Worm (Caenorhabditis elegans) whole organism, L3 larva: ENCODE measurements around the gene F18A12.2.

ENCODE experiments used
- R02D3.7 ChIP-seq: fragments of 150-350 bp; optimal IDR thresholded peaks from 2 replicates; lab custom pipeline; 2014; ENCODE audit warnings: missing biosample characterization, missing genetic modification characterization
- ZK546.5 ChIP-seq: sonication (generic microtip); optimal IDR thresholded peaks from 2 replicates; lab custom pipeline; 2017; ENCODE audit warnings: missing biosample characterization, missing genetic modification characterization
- aly-2 ChIP-seq: fragments of 150-350 bp; optimal IDR thresholded peaks from 2 replicates; lab custom pipeline; 2014; ENCODE audit warnings: missing biosample characterization, missing genetic modification characterization
- ama-1 ChIP-seq: fragments of 150-350 bp; optimal IDR thresholded peaks from 2 replicates; lab custom pipeline; 2018
- ceh-16 ChIP-seq: sonication (generic microtip); optimal IDR thresholded peaks from 2 replicates; lab custom pipeline; 2017; ENCODE audit warnings: missing biosample characterization, missing genetic modification characterization
- ceh-28 ChIP-seq: fragments of 150-350 bp; optimal IDR thresholded peaks from 2 replicates; lab custom pipeline; 2014; ENCODE audit warnings: missing biosample characterization, missing genetic modification reagents, missing genetic modification characterization
- ceh-82 ChIP-seq: fragments of 150-350 bp; optimal IDR thresholded peaks from 2 replicates; lab custom pipeline; 2014; ENCODE audit warnings: missing biosample characterization, missing genetic modification characterization
- ceh-9 ChIP-seq: sonication (generic microtip); optimal IDR thresholded peaks from 2 replicates; lab custom pipeline; 2018; ENCODE audit warnings: missing biosample characterization, missing genetic modification characterization
- daf-12 ChIP-seq: fragments of 150-350 bp; optimal IDR thresholded peaks from 2 replicates; lab custom pipeline; 2014; ENCODE audit warnings: missing biosample characterization, missing genetic modification reagents, missing genetic modification characterization
- egl-27 ChIP-seq: sonication (generic microtip); optimal IDR thresholded peaks from 4 replicates; lab custom pipeline; 2017; ENCODE audit warnings: missing biosample characterization, missing genetic modification reagents, missing genetic modification characterization
- egl-5 ChIP-seq: fragments of 150-350 bp; optimal IDR thresholded peaks from 2 replicates; lab custom pipeline; 2017; ENCODE audit warnings: missing biosample characterization, missing genetic modification reagents, missing genetic modification characterization, inconsistent platforms
- elt-1 ChIP-seq: fragments of 150-350 bp; optimal IDR thresholded peaks from 2 replicates; lab custom pipeline; 2014; ENCODE audit warnings: missing biosample characterization, missing genetic modification characterization
- elt-3 ChIP-seq, 3 experiments: fragments of 150-350 bp in 1 of 3; sonication (generic microtip) in 2 of 3; optimal IDR thresholded peaks; 2 replicates in 2 of 3; 4 replicates in 1 of 3; lab custom pipeline; 2014 to 2017; ENCODE audit warnings: missing biosample characterization in 3 of 3, missing genetic modification characterization in 3 of 3
- fkh-10 ChIP-seq: sonication (generic microtip); optimal IDR thresholded peaks from 2 replicates; lab custom pipeline; 2017; ENCODE audit warnings: missing biosample characterization, missing genetic modification reagents, missing genetic modification characterization
- fkh-2 ChIP-seq: fragments of 150-350 bp; optimal IDR thresholded peaks from 2 replicates; lab custom pipeline; 2014; ENCODE audit warnings: missing biosample characterization, missing genetic modification reagents, missing genetic modification characterization
- fos-1 ChIP-seq: fragments of 150-350 bp; optimal IDR thresholded peaks from 2 replicates; lab custom pipeline; 2014; ENCODE audit warnings: missing biosample characterization, missing genetic modification characterization
- hmg-11 ChIP-seq: sonication (generic microtip); optimal IDR thresholded peaks from 2 replicates; lab custom pipeline; 2016; ENCODE audit warnings: missing genetic modification characterization, missing compliant biosample characterization
- jun-1 ChIP-seq: fragments of 150-350 bp; optimal IDR thresholded peaks from 2 replicates; lab custom pipeline; 2014; ENCODE audit warnings: missing biosample characterization, missing genetic modification reagents, missing genetic modification characterization
- lin-15B ChIP-seq: fragments of 150-350 bp; optimal IDR thresholded peaks from 2 replicates; lab custom pipeline; 2014; ENCODE audit warnings: missing biosample characterization, missing genetic modification characterization
- lin-39 ChIP-seq: fragments of 150-350 bp; optimal IDR thresholded peaks from 2 replicates; lab custom pipeline; 2018; ENCODE audit warnings: missing biosample characterization, missing genetic modification reagents, missing genetic modification characterization
- lsy-12 ChIP-seq: sonication (generic microtip); optimal IDR thresholded peaks from 2 replicates; lab custom pipeline; 2016; ENCODE audit warnings: mild to moderate bottlenecking, missing genetic modification characterization, missing compliant biosample characterization
- mdl-1 ChIP-seq: fragments of 150-350 bp; optimal IDR thresholded peaks from 2 replicates; lab custom pipeline; 2014; ENCODE audit warnings: missing biosample characterization, missing genetic modification characterization
- mml-1 ChIP-seq: fragments of 150-350 bp; sonication (generic microtip); optimal IDR thresholded peaks from 3 replicates; lab custom pipeline; 2014; ENCODE audit warnings: missing biosample characterization, missing genetic modification characterization
- nfya-1 ChIP-seq: sonication (generic microtip); optimal IDR thresholded peaks from 2 replicates; lab custom pipeline; 2017; ENCODE audit warnings: missing genetic modification characterization, mild to moderate bottlenecking, missing compliant biosample characterization, antibody characterized with exemption, moderate library complexity; ENCODE audit not compliant: insufficient read depth
- nhr-12 ChIP-seq: fragments of 150-350 bp; optimal IDR thresholded peaks from 2 replicates; lab custom pipeline; 2014; ENCODE audit warnings: missing biosample characterization, missing genetic modification characterization
- nhr-23 ChIP-seq: fragments of 150-350 bp; optimal IDR thresholded peaks from 2 replicates; lab custom pipeline; 2014; ENCODE audit warnings: missing biosample characterization, missing genetic modification reagents, missing genetic modification characterization
- nhr-25 ChIP-seq: sonication (generic microtip); optimal IDR thresholded peaks from 2 replicates; lab custom pipeline; 2017; ENCODE audit warnings: missing biosample characterization, missing genetic modification characterization
- nhr-28 ChIP-seq: fragments of 150-350 bp; optimal IDR thresholded peaks from 2 replicates; lab custom pipeline; 2014; ENCODE audit warnings: missing biosample characterization, missing genetic modification characterization
- nhr-43 ChIP-seq: sonication (generic microtip); optimal IDR thresholded peaks from 2 replicates; lab custom pipeline; 2016; ENCODE audit warnings: mild to moderate bottlenecking, missing genetic modification characterization, missing compliant biosample characterization; ENCODE audit not compliant: poor library complexity, severe bottlenecking
- nhr-67 ChIP-seq: fragments of 150-350 bp; optimal IDR thresholded peaks from 2 replicates; lab custom pipeline; 2014; ENCODE audit warnings: missing biosample characterization, missing genetic modification characterization
- nhr-76 ChIP-seq: fragments of 150-350 bp; sonication (generic microtip); optimal IDR thresholded peaks from 5 replicates; lab custom pipeline; 2014; ENCODE audit warnings: missing biosample characterization, missing genetic modification characterization
- nhr-77 ChIP-seq: fragments of 150-350 bp; optimal IDR thresholded peaks from 2 replicates; lab custom pipeline; 2014; ENCODE audit warnings: missing biosample characterization, missing genetic modification characterization
- pha-4 ChIP-seq: fragments of 150-350 bp; optimal IDR thresholded peaks from 2 replicates; lab custom pipeline; 2014; ENCODE audit warnings: missing biosample characterization, missing genetic modification reagents, missing genetic modification characterization
- pqm-1 ChIP-seq: fragments of 150-350 bp; optimal IDR thresholded peaks from 2 replicates; lab custom pipeline; 2017; ENCODE audit warnings: missing biosample characterization, missing genetic modification characterization, inconsistent platforms
- skn-1 ChIP-seq: fragments of 150-350 bp; optimal IDR thresholded peaks from 2 replicates; lab custom pipeline; 2014; ENCODE audit warnings: missing biosample characterization, missing genetic modification characterization
- snpc-4 ChIP-seq: fragments of 150-350 bp; optimal IDR thresholded peaks from 2 replicates; lab custom pipeline; 2014; ENCODE audit warnings: missing biosample characterization, missing genetic modification characterization
- tbx-2 ChIP-seq: sonication (generic microtip); optimal IDR thresholded peaks from 2 replicates; lab custom pipeline; 2016; ENCODE audit warnings: mild to moderate bottlenecking, missing genetic modification characterization, missing compliant biosample characterization
- unc-39 ChIP-seq: sonication (generic microtip); optimal IDR thresholded peaks from 4 replicates; lab custom pipeline; 2017; ENCODE audit warnings: missing biosample characterization, missing genetic modification characterization
- unc-62 ChIP-seq: fragments of 150-350 bp; sonication (generic microtip); optimal IDR thresholded peaks from 4 replicates; lab custom pipeline; 2014; ENCODE audit warnings: missing biosample characterization, missing genetic modification reagents, missing genetic modification characterization
- zag-1 ChIP-seq: fragments of 150-350 bp; optimal IDR thresholded peaks from 2 replicates; lab custom pipeline; 2014; ENCODE audit warnings: missing biosample characterization, missing genetic modification characterization
- ztf-11 ChIP-seq: fragments of 150-350 bp; optimal IDR thresholded peaks from 2 replicates; lab custom pipeline; 2014; ENCODE audit warnings: missing biosample characterization, missing genetic modification characterization
- ztf-4 ChIP-seq: fragments of 150-350 bp; optimal IDR thresholded peaks from 2 replicates; lab custom pipeline; 2014; ENCODE audit warnings: missing biosample characterization, missing genetic modification characterization

The F18A12.2 gene

ce11 chrII:3429400-3429799 lies 14.7 kb downstream of the F18A12.2 start, which contains the start of gene C16C8.18:
TSS of gene C16C8.18 (plus strand) at chrII:3429700.
- TF ChIP-seq ceh-16 (tag; lab: Kevin White, UChicago), result no peak
- TF ChIP-seq fkh-2 (tag; lab: Kevin White, UChicago), result no peak
- TF ChIP-seq pha-4, result no peak
- TF ChIP-seq ceh-82 (tag; lab: Kevin White, UChicago), result no peak

ce11 chrII:3434893-3435503 lies 20.3 kb downstream of the F18A12.2 start:
- TF ChIP-seq nhr-25 (tag; lab: Kevin White, UChicago), result peak; percentile 56
- no peak for TF ChIP-seq nhr-77 (tag; lab: Kevin White, UChicago)
- TF ChIP-seq nhr-43 (tag; lab: Kevin White, UChicago), result peak; percentile 43
- no peak for TF ChIP-seq mdl-1 (tag; lab: Kevin White, UChicago)
- peak; percentile 19 for TF ChIP-seq ama-1 (lab: Kevin White, UChicago)
- no peak for TF ChIP-seq nhr-67
- no peak for TF ChIP-seq nhr-23
- TF ChIP-seq jun-1 (tag; lab: Kevin White, UChicago), result no peak
- TF ChIP-seq snpc-4, result peak; percentile 78
- TF ChIP-seq pha-4, result no peak
- no peak for TF ChIP-seq ceh-16 (tag; lab: Kevin White, UChicago)
- no peak for TF ChIP-seq pqm-1
- no peak for TF ChIP-seq ZK546.5 (tag; lab: Kevin White, UChicago)
- TF ChIP-seq fos-1 (tag; lab: Kevin White, UChicago), result no peak
- no peak for TF ChIP-seq ceh-28 (tag; lab: Kevin White, UChicago)
- no peak for TF ChIP-seq elt-3 (tag; optimal IDR thresholded peaks at IDR 0.05; lab: Kevin White, UChicago)
- TF ChIP-seq nhr-76 (tag; lab: Kevin White, UChicago), result no peak
- no peak for TF ChIP-seq fkh-2 (tag; lab: Kevin White, UChicago)
- no peak for TF ChIP-seq skn-1 (tag; lab: Kevin White, UChicago)
- no peak for TF ChIP-seq R02D3.7 (tag; lab: Kevin White, UChicago)
- no peak for TF ChIP-seq aly-2 (tag; lab: Kevin White, UChicago)
- no peak for TF ChIP-seq fkh-10 (GFP tag; lab: Kevin White, UChicago)
- peak; percentile 77 for TF ChIP-seq elt-1 (tag; lab: Kevin White, UChicago)
- TF ChIP-seq ceh-9 (tag; lab: Kevin White, UChicago), result no peak
- TF ChIP-seq unc-62, result peak; percentile 43
- no peak for TF ChIP-seq ztf-4 (tag; lab: Kevin White, UChicago)
- TF ChIP-seq daf-12 (tag; lab: Kevin White, UChicago), result no peak
- TF ChIP-seq nfya-1, result no peak
- TF ChIP-seq mml-1 (tag; lab: Kevin White, UChicago), result no peak
- no peak for TF ChIP-seq ceh-82 (tag; lab: Kevin White, UChicago)
- TF ChIP-seq nhr-12 (tag; lab: Kevin White, UChicago), result no peak
- TF ChIP-seq lin-15B (tag; lab: Kevin White, UChicago), result no peak

ce11 chrII:3436412-3436811 lies 21.8 kb downstream of the F18A12.2 start, which contains the start of gene skpo-2:
TSS of gene skpo-2 (minus strand) at chrII:3436512.
- TF ChIP-seq elt-1 (tag; lab: Kevin White, UChicago) (no peak), lsy-12 (tag; lab: Kevin White, UChicago) (no peak), tbx-2 (tag; lab: Kevin White, UChicago) (no peak), ztf-4 (tag; lab: Kevin White, UChicago) (no peak), unc-62 (no peak), nhr-23 (no peak), ztf-11 (tag; lab: Kevin White, UChicago) (no peak), egl-5 (no peak), ceh-16 (tag; lab: Kevin White, UChicago) (no peak), hmg-11 (tag; lab: Kevin White, UChicago) (no peak), aly-2 (tag; lab: Kevin White, UChicago) (no peak), zag-1 (no peak)

- TF ChIP-seq nhr-28 (no peak), lin-39 (tag; lab: Kevin White, UChicago) (no peak), unc-39 (tag; lab: Kevin White, UChicago) (no peak), lin-15B (tag; lab: Kevin White, UChicago) (no peak), unc-62 (no peak), egl-27 (tag; lab: Kevin White, UChicago) (no peak), nhr-67 (no peak)
Observed at ce11 chrII:3437393-3437792, 22.7 kb downstream of the F18A12.2 start.
